Fruit fly (Drosophila melanogaster) whole organism, embryonic: Measurements from ENCODE around the gene dpr14.

ENCODE experiments used
- Bgb ChIP-seq: fragments of 200-800 bp; sonication (Bioruptor generic); IDR thresholded peaks from 2 replicates; pipeline ENCODE4 v1.3.6; 2022; ENCODE audit warnings: missing biosample characterization, missing genetic modification characterization; ENCODE audit not compliant: partially characterized antibody
- CG10462 ChIP-seq: fragments of 200-800 bp; sonication (Bioruptor generic); optimal IDR thresholded peaks from 2 replicates; lab custom pipeline; 2016; ENCODE audit warnings: missing biosample characterization, missing genetic modification characterization
- CG10565 ChIP-seq: fragments of 200-800 bp; sonication (Bioruptor generic); optimal IDR thresholded peaks from 3 replicates; lab custom pipeline; 2016; ENCODE audit warnings: missing biosample characterization, mild to moderate bottlenecking, missing genetic modification characterization
- CG12299 ChIP-seq: fragments of 200-800 bp; sonication (Bioruptor generic); optimal IDR thresholded peaks from 2 replicates; lab custom pipeline; 2018; ENCODE audit warnings: missing biosample characterization, mild to moderate bottlenecking, missing genetic modification characterization
- CG14710 ChIP-seq: fragments of 200-800 bp; sonication (Bioruptor generic); optimal IDR thresholded peaks from 3 replicates; lab custom pipeline; 2019; ENCODE audit warnings: missing biosample characterization, mild to moderate bottlenecking, missing genetic modification characterization, moderate library complexity
- CG15514 ChIP-seq: fragments of 200-800 bp; sonication (Bioruptor generic); optimal IDR thresholded peaks from 3 replicates; lab custom pipeline; 2017; ENCODE audit warnings: missing biosample characterization, missing genetic modification characterization, mild to moderate bottlenecking, moderate library complexity, missing genetic modification reagents
- CG16863 ChIP-seq: fragments of 200-800 bp; sonication (Bioruptor generic); optimal IDR thresholded peaks from 3 replicates; lab custom pipeline; 2016; ENCODE audit warnings: missing biosample characterization, missing genetic modification characterization
- CG17829 ChIP-seq: fragments of 200-800 bp; optimal IDR thresholded peaks from 2 replicates; lab custom pipeline; 2019; ENCODE audit warnings: missing biosample characterization, mild to moderate bottlenecking, missing genetic modification characterization, moderate library complexity
- CG3065 ChIP-seq: fragments of 200-800 bp; sonication (Bioruptor generic); optimal IDR thresholded peaks from 2 replicates; lab custom pipeline; 2016; ENCODE audit warnings: missing biosample characterization, missing genetic modification characterization
- CG3281 ChIP-seq: fragments of 200-800 bp; sonication (Bioruptor generic); optimal IDR thresholded peaks from 3 replicates; lab custom pipeline; 2017; ENCODE audit warnings: missing biosample characterization, mild to moderate bottlenecking, missing genetic modification characterization
- CG6175 ChIP-seq: fragments of 200-800 bp; sonication (Bioruptor generic); IDR thresholded peaks from 3 replicates; pipeline ENCODE4 v1.3.6; 2022; ENCODE audit warnings: missing biosample characterization, missing genetic modification characterization
- CG6683 ChIP-seq: fragments of 200-800 bp; sonication (Bioruptor generic); optimal IDR thresholded peaks from 2 replicates; lab custom pipeline; 2017; ENCODE audit warnings: missing biosample characterization, mild to moderate bottlenecking, missing genetic modification characterization, missing genetic modification reagents
- CG6791 ChIP-seq: fragments of 200-800 bp; sonication (Bioruptor generic); IDR thresholded peaks from 3 replicates; pipeline ENCODE4 v1.3.6; 2022; ENCODE audit warnings: missing biosample characterization, missing genetic modification characterization; ENCODE audit not compliant: partially characterized antibody
- CG8290 ChIP-seq, 3 experiments: fragments of 200-800 bp; sonication (Bioruptor generic); optimal IDR thresholded peaks; 2 replicates each; lab custom pipeline; 2016 to 2019; ENCODE audit warnings: missing biosample characterization in 3 of 3, missing genetic modification characterization in 3 of 3, mild to moderate bottlenecking in 2 of 3, moderate library complexity in 1 of 3
- CG8478 ChIP-seq: fragments of >200 bp; optimal IDR thresholded peaks from 2 replicates; lab custom pipeline; 2018
- CG8924 ChIP-seq: fragments of 200-800 bp; optimal IDR thresholded peaks from 3 replicates; lab custom pipeline; 2019; ENCODE audit warnings: missing biosample characterization, mild to moderate bottlenecking, missing genetic modification characterization, moderate library complexity
- CG9797 ChIP-seq: fragments of 200-800 bp; sonication (Bioruptor generic); optimal IDR thresholded peaks from 3 replicates; lab custom pipeline; 2018; ENCODE audit warnings: missing biosample characterization, mild to moderate bottlenecking, missing genetic modification characterization
- CoRest ChIP-seq: fragments of 200-800 bp; sonication (Bioruptor generic); optimal IDR thresholded peaks from 3 replicates; lab custom pipeline; 2018; ENCODE audit warnings: missing biosample characterization, mild to moderate bottlenecking, missing genetic modification characterization, moderate library complexity
- D19A ChIP-seq: fragments of 200-800 bp; optimal IDR thresholded peaks from 3 replicates; lab custom pipeline; 2019; ENCODE audit warnings: missing biosample characterization, mild to moderate bottlenecking, missing genetic modification characterization, moderate library complexity
- Elba2 ChIP-seq: fragments of 200-800 bp; sonication (Bioruptor generic); optimal IDR thresholded peaks from 3 replicates; lab custom pipeline; 2016; ENCODE audit warnings: missing biosample characterization, missing genetic modification characterization
- H2.0 ChIP-seq: fragments of 200-800 bp; sonication (Bioruptor generic); IDR thresholded peaks from 2 replicates; pipeline ENCODE4 v1.3.6; 2022; ENCODE audit warnings: missing biosample characterization, missing genetic modification characterization
- HLH54F ChIP-seq: fragments of 200-800 bp; sonication (Bioruptor generic); optimal IDR thresholded peaks from 3 replicates; lab custom pipeline; 2016; ENCODE audit warnings: missing biosample characterization, missing genetic modification characterization
- MBD-R2 ChIP-seq: fragments of 200-800 bp; sonication (Bioruptor generic); IDR thresholded peaks from 2 replicates; pipeline ENCODE4 v1.3.6; 2022; ENCODE audit warnings: missing biosample characterization, missing genetic modification characterization
- MESR4 ChIP-seq: fragments of 200-800 bp; sonication (Bioruptor generic); optimal IDR thresholded peaks from 2 replicates; lab custom pipeline; 2018; ENCODE audit warnings: missing biosample characterization, mild to moderate bottlenecking, missing genetic modification characterization, moderate library complexity
- Med ChIP-seq: fragments of 200-800 bp; sonication (Bioruptor generic); peaks from one replicate; lab custom pipeline; 2016; ENCODE audit warnings: missing biosample characterization, missing genetic modification characterization, mild to moderate bottlenecking, inconsistent platforms, moderate library complexity
- Nf-YB ChIP-seq: fragments of 200-800 bp; sonication (Bioruptor generic); optimal IDR thresholded peaks from 3 replicates; lab custom pipeline; 2019; ENCODE audit warnings: missing biosample characterization, mild to moderate bottlenecking, missing genetic modification characterization, moderate library complexity
- Opbp ChIP-seq: fragments of 200-800 bp; sonication (Bioruptor generic); IDR thresholded peaks from 3 replicates; pipeline ENCODE4 v1.3.6; 2022; ENCODE audit warnings: missing biosample characterization, missing genetic modification characterization; ENCODE audit not compliant: partially characterized antibody
- Rx ChIP-seq: fragments of 200-800 bp; sonication (Bioruptor generic); IDR thresholded peaks from 2 replicates; pipeline ENCODE4 v1.3.6; 2022; ENCODE audit warnings: missing biosample characterization, missing genetic modification characterization
- TFAM ChIP-seq: fragments of 200-800 bp; sonication (Bioruptor generic); optimal IDR thresholded peaks from 2 replicates; lab custom pipeline; 2017; ENCODE audit warnings: missing biosample characterization, missing genetic modification characterization, inconsistent platforms
- YL-1 ChIP-seq: fragments of 200-800 bp; sonication (Bioruptor generic); optimal IDR thresholded peaks from 3 replicates; lab custom pipeline; 2017; ENCODE audit warnings: missing biosample characterization, mild to moderate bottlenecking, missing genetic modification characterization
- al ChIP-seq: fragments of 200-800 bp; sonication (Bioruptor generic); IDR thresholded peaks from 2 replicates; pipeline ENCODE4 v1.3.6; 2022; ENCODE audit warnings: missing biosample characterization, missing genetic modification characterization
- ato ChIP-seq: fragments of 200-800 bp; sonication (Bioruptor generic); IDR thresholded peaks from 2 replicates; pipeline ENCODE4 v1.3.6; 2022; ENCODE audit warnings: missing biosample characterization, missing genetic modification characterization; ENCODE audit not compliant: partially characterized antibody
- dpn ChIP-seq, 2 experiments: fragments of 200-800 bp; sonication (Bioruptor generic); optimal IDR thresholded peaks; 3 replicates each; lab custom pipeline; 2016; ENCODE audit warnings: missing biosample characterization in 2 of 2, missing genetic modification characterization in 2 of 2
- ftz-f1 ChIP-seq: fragments of 200-800 bp; sonication (Bioruptor generic); optimal IDR thresholded peaks from 2 replicates; lab custom pipeline; 2016; ENCODE audit warnings: missing biosample characterization, missing genetic modification characterization
- hb ChIP-seq: fragments of 200-800 bp; sonication (Bioruptor generic); IDR thresholded peaks from 3 replicates; pipeline ENCODE4 v1.3.6; 2022; ENCODE audit warnings: missing biosample characterization, missing genetic modification characterization; ENCODE audit not compliant: partially characterized antibody
- kni ChIP-seq: fragments of 200-800 bp; sonication (Bioruptor generic); optimal IDR thresholded peaks from 3 replicates; lab custom pipeline; 2017; ENCODE audit warnings: mild to moderate bottlenecking, missing biosample characterization, missing genetic modification reagents, missing genetic modification characterization
- maf-S ChIP-seq: fragments of 200-800 bp; sonication (Bioruptor generic); optimal IDR thresholded peaks from 2 replicates; lab custom pipeline; 2016; ENCODE audit warnings: missing biosample characterization, missing genetic modification characterization
- nerfin-2 ChIP-seq: fragments of 200-800 bp; sonication (Bioruptor generic); IDR thresholded peaks from 2 replicates; pipeline ENCODE4 v1.3.6; 2022; ENCODE audit warnings: missing biosample characterization, missing genetic modification characterization; ENCODE audit not compliant: partially characterized antibody
- peb ChIP-seq: fragments of 200-800 bp; sonication (Bioruptor generic); IDR thresholded peaks from 2 replicates; pipeline ENCODE4 v1.3.6; 2022; ENCODE audit warnings: missing biosample characterization, missing genetic modification characterization
- pzg ChIP-seq: fragments of 200-800 bp; sonication (Bioruptor generic); optimal IDR thresholded peaks from 3 replicates; lab custom pipeline; 2018; ENCODE audit warnings: missing biosample characterization, mild to moderate bottlenecking, missing genetic modification characterization, moderate library complexity
- sc ChIP-seq, 3 experiments: fragments of >200 bp in 2 of 3; fragments of 200-800 bp in 1 of 3; sonication (Bioruptor generic) in 1 of 3; optimal IDR thresholded peaks; 2 replicates in 2 of 3; 3 replicates in 1 of 3; lab custom pipeline; 2017; ENCODE audit warnings: mild to moderate bottlenecking in 1 of 3, missing biosample characterization in 1 of 3, missing genetic modification characterization in 1 of 3, missing genetic modification reagents in 1 of 3
- sens ChIP-seq: fragments of 200-800 bp; sonication (Bioruptor generic); peaks from one replicate; lab custom pipeline; 2016; ENCODE audit warnings: missing biosample characterization, missing genetic modification characterization
- sisA ChIP-seq: fragments of 200-800 bp; sonication (Bioruptor generic); IDR thresholded peaks from 2 replicates; pipeline ENCODE4 v1.3.6; 2022; ENCODE audit warnings: missing biosample characterization, missing genetic modification characterization
- stwl ChIP-seq: fragments of 200-800 bp; sonication (Bioruptor generic); optimal IDR thresholded peaks from 3 replicates; lab custom pipeline; 2018; ENCODE audit warnings: missing biosample characterization, mild to moderate bottlenecking, missing genetic modification characterization, moderate library complexity
- sug ChIP-seq: fragments of 200-800 bp; optimal IDR thresholded peaks from 2 replicates; lab custom pipeline; 2019; ENCODE audit warnings: missing biosample characterization, mild to moderate bottlenecking, missing genetic modification characterization, moderate library complexity
- trem ChIP-seq: fragments of 200-800 bp; optimal IDR thresholded peaks from 3 replicates; lab custom pipeline; 2019; ENCODE audit warnings: missing biosample characterization, mild to moderate bottlenecking, missing genetic modification characterization, moderate library complexity
- zf30C ChIP-seq: fragments of 200-800 bp; sonication (Bioruptor generic); optimal IDR thresholded peaks from 3 replicates; lab custom pipeline; 2018; ENCODE audit warnings: missing biosample characterization, mild to moderate bottlenecking, missing genetic modification characterization

Gene dpr14

DNA sequence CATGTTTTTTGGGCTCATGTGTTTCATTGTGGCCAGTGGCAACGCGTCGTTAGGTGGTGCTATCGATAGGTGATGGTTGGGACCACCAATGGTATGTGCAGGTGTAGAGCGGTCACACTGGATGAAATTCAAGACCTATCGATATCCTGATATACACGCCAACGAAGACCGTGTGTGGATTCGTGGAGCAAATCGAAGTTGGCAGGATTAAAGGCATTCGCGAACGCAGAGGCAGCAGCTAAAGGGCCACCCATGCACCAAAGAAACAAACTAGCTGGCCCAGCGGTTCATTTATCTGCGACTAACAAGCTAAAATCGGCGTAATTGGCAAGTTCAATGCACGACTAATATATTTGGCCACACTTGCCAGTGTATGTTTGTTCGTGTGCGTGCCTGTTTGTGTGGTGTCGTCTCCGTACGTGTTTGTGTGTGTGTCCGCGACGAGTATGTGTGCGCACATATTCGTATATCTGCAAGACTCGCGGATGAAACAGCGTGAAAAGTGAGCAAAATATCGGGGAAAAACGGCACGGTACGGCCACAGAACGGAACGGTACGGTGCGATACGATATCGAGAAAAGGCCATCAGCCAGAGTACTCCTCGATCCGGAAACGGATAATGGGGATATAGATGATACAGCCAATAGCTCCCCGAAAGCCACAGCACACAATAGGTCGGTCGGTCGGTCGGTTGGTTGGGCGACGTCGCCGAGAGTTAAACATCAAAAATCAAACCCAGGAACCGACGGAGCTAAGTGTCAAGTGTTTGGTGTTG is 27.9 kb upstream of the dpr14 start, which contains the start of gene Ubr3 (continued):
- peak; percentile 23 for TF ChIP-seq CG12299 (tag; lab: Kevin White, UChicago)
- TF ChIP-seq CG3065 (GFP tag; lab: Kevin White, UChicago) = no peak
- TF ChIP-seq Rx (GFP tag; lab: Robert Waterston, UW) = 0 out of 2 replicates have a peak, but pooled peaks have one; percentile 11
- TF ChIP-seq Med (GFP tag; lab: Kevin White, UChicago) = peak; percentile 67
- peak; percentile 70 for TF ChIP-seq YL-1
- peak; percentile 37 for TF ChIP-seq CG15514
- TF ChIP-seq kni (GFP tag; lab: Kevin White, UChicago) = no peak
- TF ChIP-seq al (GFP tag; lab: Robert Waterston, UW) = 0 out of 2 replicates have a peak, but pooled peaks have one; percentile 8
- TF ChIP-seq CG10565 (GFP tag; lab: Kevin White, UChicago) = no peak
- TF ChIP-seq HLH54F (GFP tag; lab: Kevin White, UChicago) = no peak
- TF ChIP-seq peb = no peak
- no peak for TF ChIP-seq sc (optimal IDR thresholded peaks at IDR 0.05; lab: Kevin White, UChicago)
- no peak for TF ChIP-seq sc (GFP tag; optimal IDR thresholded peaks at IDR 0.05; lab: Kevin White, UChicago)
- peak; percentile 59 for TF ChIP-seq ato
- TF ChIP-seq ftz-f1 (GFP tag; lab: Kevin White, UChicago) = peak; percentile 7
- TF ChIP-seq sens (GFP tag; lab: Kevin White, UChicago) = peak; percentile 60
- peak; percentile 29 for TF ChIP-seq CG6683
- peak; percentile 69; the same call in 2 of the 3 replicates for TF ChIP-seq Opbp (GFP tag; lab: Robert Waterston, UW)
- TF ChIP-seq H2.0 = no peak
- TF ChIP-seq sisA (GFP tag; lab: Robert Waterston, UW) = no peak
- peak; percentile 28 for TF ChIP-seq CG17829 (tag; lab: Kevin White, UChicago)
- peak; percentile 56 for TF ChIP-seq trem (tag; lab: Kevin White, UChicago)
- TF ChIP-seq CoRest (tag; lab: Kevin White, UChicago) = no peak
- no peak for TF ChIP-seq zf30C (GFP tag; lab: Kevin White, UChicago)
- TF ChIP-seq CG16863 (GFP tag; lab: Kevin White, UChicago) = no peak
- TF ChIP-seq dpn (GFP tag; optimal IDR thresholded peaks at IDR 0.05; lab: Kevin White, UChicago) = peak in 1 of 2 experiments; percentile 11
- TF ChIP-seq CG8924 (tag; lab: Kevin White, UChicago) = peak; percentile 19
- no peak for TF ChIP-seq maf-S (GFP tag; lab: Kevin White, UChicago)
- TF ChIP-seq sug (tag; lab: Kevin White, UChicago) = peak; percentile 57
- TF ChIP-seq CG10462 (GFP tag; lab: Kevin White, UChicago) = no peak
- peak; percentile 86 for TF ChIP-seq Bgb (GFP tag; lab: Robert Waterston, UW)
- TF ChIP-seq CG9797 (GFP tag; lab: Kevin White, UChicago) = peak; percentile 82
- peak; percentile 90 for TF ChIP-seq CG6175 (GFP tag; lab: Robert Waterston, UW)
- TF ChIP-seq pzg (GFP tag; lab: Kevin White, UChicago) = peak; percentile 87
- peak; percentile 17 for TF ChIP-seq Elba2
- TF ChIP-seq hb (GFP tag; lab: Robert Waterston, UW) = peak; percentile 76
- TF ChIP-seq Nf-YB (GFP tag; lab: Kevin White, UChicago) = peak; percentile 30
- peak; percentile 66 for TF ChIP-seq nerfin-2 (GFP tag; lab: Robert Waterston, UW)
- TF ChIP-seq CG14710 (tag; lab: Kevin White, UChicago) = peak; percentile 52
- peak; percentile 72 for TF ChIP-seq MESR4 (GFP tag; lab: Kevin White, UChicago)
- peak; percentile 95 for TF ChIP-seq CG8478 (lab: Kevin White, UChicago)
- no peak for TF ChIP-seq TFAM (GFP tag; lab: Kevin White, UChicago)
- TF ChIP-seq MBD-R2 (GFP tag; lab: Robert Waterston, UW) = peak; percentile 48; the same call in 1 of the 2 replicates
- no peak for TF ChIP-seq CG3281 (GFP tag; lab: Kevin White, UChicago)
- peak; percentile 68 for TF ChIP-seq stwl (tag; lab: Kevin White, UChicago)
- peak; percentile 74 for TF ChIP-seq CG6791 (GFP tag; lab: Robert Waterston, UW)
- no peak for TF ChIP-seq CG8290 (GFP tag; optimal IDR thresholded peaks at IDR 0.05; lab: Kevin White, UChicago)
- TF ChIP-seq CG8290 (tag; optimal IDR thresholded peaks at IDR 0.05; lab: Kevin White, UChicago) = peak in 1 of 2 experiments; percentile 59
- no peak for TF ChIP-seq D19A
